Worm (Caenorhabditis elegans) whole organism, L3 larva: Measurements from ENCODE around the gene pdk-1.
A peak's percentile ranks its signal among the peaks of the same experiment; 100 is the strongest.

Source experiments
- ceh-82 ChIP-seq: fragments of 150-350 bp; optimal IDR thresholded peaks from 2 replicates; lab custom pipeline; 2014; ENCODE audit warnings: missing biosample characterization, missing genetic modification characterization
- ceh-9 ChIP-seq: sonication (generic microtip); optimal IDR thresholded peaks from 2 replicates; lab custom pipeline; 2018; ENCODE audit warnings: missing biosample characterization, missing genetic modification characterization
- egl-27 ChIP-seq: sonication (generic microtip); optimal IDR thresholded peaks from 4 replicates; lab custom pipeline; 2017; ENCODE audit warnings: missing biosample characterization, missing genetic modification reagents, missing genetic modification characterization
- eor-1 ChIP-seq, 2 experiments: fragments of 150-350 bp; optimal IDR thresholded peaks; 2 replicates each; lab custom pipeline; 2014 to 2018; ENCODE audit warnings: missing biosample characterization in 2 of 2, missing genetic modification characterization in 2 of 2
- nfya-1 ChIP-seq: sonication (generic microtip); optimal IDR thresholded peaks from 2 replicates; lab custom pipeline; 2017; ENCODE audit warnings: missing genetic modification characterization, mild to moderate bottlenecking, missing compliant biosample characterization, antibody characterized with exemption, moderate library complexity; ENCODE audit not compliant: insufficient read depth
- nhr-23 ChIP-seq: fragments of 150-350 bp; optimal IDR thresholded peaks from 2 replicates; lab custom pipeline; 2014; ENCODE audit warnings: missing biosample characterization, missing genetic modification reagents, missing genetic modification characterization
- nhr-237 ChIP-seq: fragments of 150-350 bp; optimal IDR thresholded peaks from 2 replicates; lab custom pipeline; 2014; ENCODE audit warnings: missing biosample characterization, missing genetic modification characterization
- nhr-25 ChIP-seq: sonication (generic microtip); optimal IDR thresholded peaks from 2 replicates; lab custom pipeline; 2017; ENCODE audit warnings: missing biosample characterization, missing genetic modification characterization
- nhr-28 ChIP-seq: fragments of 150-350 bp; optimal IDR thresholded peaks from 2 replicates; lab custom pipeline; 2014; ENCODE audit warnings: missing biosample characterization, missing genetic modification characterization
- nhr-43 ChIP-seq: sonication (generic microtip); optimal IDR thresholded peaks from 2 replicates; lab custom pipeline; 2016; ENCODE audit warnings: mild to moderate bottlenecking, missing genetic modification characterization, missing compliant biosample characterization; ENCODE audit not compliant: poor library complexity, severe bottlenecking
- snpc-4 ChIP-seq: fragments of 150-350 bp; optimal IDR thresholded peaks from 2 replicates; lab custom pipeline; 2014; ENCODE audit warnings: missing biosample characterization, missing genetic modification characterization
- tbx-2 ChIP-seq: sonication (generic microtip); optimal IDR thresholded peaks from 2 replicates; lab custom pipeline; 2016; ENCODE audit warnings: mild to moderate bottlenecking, missing genetic modification characterization, missing compliant biosample characterization

DNA sequence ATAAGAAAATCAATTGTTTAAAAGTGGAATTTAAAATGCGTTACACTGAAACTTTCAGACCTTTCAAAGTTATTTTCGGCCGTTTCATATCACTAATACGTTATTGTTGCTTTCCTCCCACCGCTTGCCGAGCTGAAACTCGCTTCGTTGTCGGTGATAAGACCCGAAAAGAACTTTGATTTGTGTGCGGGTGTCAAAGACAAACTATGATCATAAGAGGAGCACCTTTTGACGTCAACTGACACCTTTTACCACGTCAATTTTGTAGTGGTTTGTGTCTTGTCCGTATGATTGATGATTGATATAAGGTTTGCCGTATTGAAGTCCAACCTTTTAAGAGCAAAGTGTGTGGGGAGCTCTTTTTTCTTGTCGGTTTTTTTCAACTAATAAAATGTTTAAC is 15.9 kb downstream of the pdk-1 start, which contains the start of gene ttr-37:
- TF ChIP-seq nhr-25 (tag; lab: Kevin White, UChicago) (no peak), nhr-23 (tag; lab: Kevin White, UChicago) (no peak), tbx-2 (no peak), egl-27 (tag; lab: Kevin White, UChicago) (no peak), nhr-237 (tag; lab: Kevin White, UChicago) (no peak), snpc-4 (tag; lab: Kevin White, UChicago) (no peak), nhr-28 (tag; lab: Kevin White, UChicago) (no peak), eor-1 (tag; optimal IDR thresholded peaks at IDR 0.05; lab: Kevin White, UChicago) (no peak), ceh-9 (tag; lab: Kevin White, UChicago) (no peak), nfya-1 (peak; percentile 6), nhr-43 (tag; lab: Kevin White, UChicago) (no peak), ceh-82 (tag; lab: Kevin White, UChicago) (no peak)
